Worm (Caenorhabditis elegans) whole organism, mixed stage, embryonic: ENCODE results near the gene Y46D2A.3.

Source experiments
- ceh-83 ChIP-seq: fragments of 200-800 bp; sonication (Bioruptor generic); optimal IDR thresholded peaks from 2 replicates; lab custom pipeline; 2018; ENCODE audit warnings: mild to moderate bottlenecking, missing genetic modification characterization, missing compliant biosample characterization
- elt-1 ChIP-seq: sonication (generic microtip); optimal IDR thresholded peaks from 2 replicates; lab custom pipeline; 2017; ENCODE audit warnings: missing genetic modification characterization, mild to moderate bottlenecking, missing compliant biosample characterization, antibody characterized with exemption, moderate library complexity, borderline replicate concordance; ENCODE audit not compliant: insufficient read depth
- elt-3 ChIP-seq: fragments of 150-350 bp; optimal IDR thresholded peaks from 2 replicates; lab custom pipeline; 2014; ENCODE audit warnings: missing biosample characterization, missing genetic modification characterization
- nhr-28 ChIP-seq: fragments of 150-350 bp; optimal IDR thresholded peaks from 2 replicates; lab custom pipeline; 2014; ENCODE audit warnings: missing biosample characterization, missing genetic modification characterization
- unc-39 ChIP-seq: fragments of 150-350 bp; optimal IDR thresholded peaks from 2 replicates; lab custom pipeline; 2014; ENCODE audit warnings: missing biosample characterization, missing genetic modification characterization

- TF ChIP-seq elt-1 (tag; lab: Kevin White, UChicago) (no peak), ceh-83 (GFP tag; lab: Kevin White, UChicago) (no peak), elt-3 (tag; lab: Kevin White, UChicago) (no peak), nhr-28 (tag; lab: Kevin White, UChicago) (no peak), unc-39 (tag; lab: Kevin White, UChicago) (no peak)
Measured at ce11 chrII:3376789-3377188, 49.8 kb upstream of the Y46D2A.3 start, which contains the start of gene bath-9.
